Fruit fly (Drosophila melanogaster) Kc167 (cell line): ENCODE measurements around the gene CG43954.

Experiments used
- insv ChIP-seq: fragments of >200 bp; optimal IDR thresholded peaks from 3 replicates; lab custom pipeline; 2018; ENCODE audit warnings: missing external identifiers
- psq ChIP-seq: fragments of >200 bp; optimal IDR thresholded peaks from 2 replicates; lab custom pipeline; 2017; ENCODE audit warnings: missing external identifiers
- ttk ChIP-seq: sonication (Bioruptor generic); optimal IDR thresholded peaks from 2 replicates; lab custom pipeline; 2017; ENCODE audit warnings: missing external identifiers

dm6 chr3L:16748343-16748742 lies 36.9 kb upstream of the CG43954 start:
- TF ChIP-seq insv (no peak), psq (lab: Kevin White, UChicago) (no peak), ttk (no peak)
